Worm (Caenorhabditis elegans): ENCODE data around the gene ZC13.2.

DNA sequence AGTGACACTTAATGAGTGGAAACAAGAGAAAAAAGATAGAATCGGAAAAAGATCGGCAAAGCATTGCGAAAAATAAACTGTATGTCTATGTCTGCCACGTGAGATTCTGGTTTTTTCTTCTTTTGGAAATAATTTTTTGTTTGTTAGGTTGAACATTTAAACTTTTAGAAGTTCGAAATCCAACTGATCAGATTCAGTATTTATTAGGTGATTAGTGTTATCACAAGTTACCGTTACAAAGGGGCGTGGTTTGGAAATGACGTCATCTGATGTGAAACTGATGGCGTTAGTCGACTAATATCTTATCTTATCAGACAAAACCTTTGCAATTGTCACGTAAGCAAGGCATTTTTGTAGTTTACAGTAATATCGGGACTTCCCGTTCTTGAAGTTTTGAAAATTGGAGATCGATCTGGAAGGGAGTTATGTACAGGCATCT, 16.2 kb upstream of the ZC13.2 start:
- TF ChIP-seq W03F9.2 (tag; optimal IDR thresholded peaks at IDR 0.05) (no peak), him-1 (tag; optimal IDR thresholded peaks at IDR 0.05) (no peak), dao-5 (tag; optimal IDR thresholded peaks at IDR 0.05) (no peak)

Measured in whole organism, L4/young adult.